Fruit fly (Drosophila melanogaster) whole organism, embryonic: ENCODE results near the gene Lamtor4.
A peak's percentile ranks its signal among the peaks of the same experiment; 100 is the strongest.

ENCODE experiments used
- BtbVII ChIP-seq: fragments of 200-800 bp; sonication (Bioruptor generic); optimal IDR thresholded peaks from 3 replicates; lab custom pipeline; 2017; ENCODE audit warnings: missing biosample characterization, mild to moderate bottlenecking, missing genetic modification characterization
- CG10147 ChIP-seq: fragments of 200-800 bp; sonication (Bioruptor generic); optimal IDR thresholded peaks from 2 replicates; lab custom pipeline; 2019; ENCODE audit warnings: missing biosample characterization, mild to moderate bottlenecking, missing genetic modification characterization, moderate library complexity
- CG12769 ChIP-seq: fragments of 200-800 bp; sonication (Bioruptor generic); optimal IDR thresholded peaks from 2 replicates; lab custom pipeline; 2019; ENCODE audit warnings: missing biosample characterization, mild to moderate bottlenecking, missing genetic modification characterization, moderate library complexity
- CG15269 ChIP-seq: fragments of 200-800 bp; sonication (Bioruptor generic); optimal IDR thresholded peaks from 2 replicates; lab custom pipeline; 2018; ENCODE audit warnings: missing biosample characterization, mild to moderate bottlenecking, missing genetic modification characterization, moderate library complexity
- CG15514 ChIP-seq: fragments of 200-800 bp; sonication (Bioruptor generic); optimal IDR thresholded peaks from 3 replicates; lab custom pipeline; 2017; ENCODE audit warnings: missing biosample characterization, missing genetic modification characterization, mild to moderate bottlenecking, moderate library complexity, missing genetic modification reagents
- CG16813 ChIP-seq: fragments of 200-800 bp; sonication (Bioruptor generic); IDR thresholded peaks from 3 replicates; pipeline ENCODE4 v1.3.6; 2022; ENCODE audit warnings: missing biosample characterization, missing genetic modification characterization; ENCODE audit not compliant: partially characterized antibody
- CG17328 ChIP-seq: fragments of 200-800 bp; sonication (Bioruptor generic); IDR thresholded peaks from 2 replicates; pipeline ENCODE4 v1.3.6; 2022; ENCODE audit warnings: missing biosample characterization, missing genetic modification characterization
- CG1832 ChIP-seq: fragments of 200-800 bp; sonication (Bioruptor generic); optimal IDR thresholded peaks from 2 replicates; lab custom pipeline; 2017; ENCODE audit warnings: missing biosample characterization, mild to moderate bottlenecking, missing genetic modification characterization, inconsistent platforms
- CG2889 ChIP-seq: fragments of 200-800 bp; sonication (Bioruptor generic); IDR thresholded peaks from 3 replicates; pipeline ENCODE4 v1.3.6; 2022; ENCODE audit warnings: missing biosample characterization, missing genetic modification characterization
- CG32772 ChIP-seq: fragments of 200-800 bp; sonication (Bioruptor generic); IDR thresholded peaks from 2 replicates; pipeline ENCODE4 v1.3.6; 2022; ENCODE audit warnings: missing biosample characterization, missing genetic modification characterization
- CG3407 ChIP-seq: fragments of 200-800 bp; sonication (Bioruptor generic); optimal IDR thresholded peaks from 2 replicates; lab custom pipeline; 2018; ENCODE audit warnings: missing biosample characterization, mild to moderate bottlenecking, missing genetic modification characterization
- CG42726 ChIP-seq: fragments of 200-800 bp; sonication (Bioruptor generic); IDR thresholded peaks from 2 replicates; pipeline ENCODE4 v1.3.6; 2022; ENCODE audit warnings: missing biosample characterization, missing genetic modification characterization; ENCODE audit not compliant: partially characterized antibody
- CG4617 ChIP-seq: fragments of 200-800 bp; sonication (Bioruptor generic); optimal IDR thresholded peaks from 3 replicates; lab custom pipeline; 2016; ENCODE audit warnings: missing biosample characterization, missing genetic modification characterization, borderline replicate concordance
- CoRest ChIP-seq: fragments of 200-800 bp; sonication (Bioruptor generic); optimal IDR thresholded peaks from 3 replicates; lab custom pipeline; 2018; ENCODE audit warnings: missing biosample characterization, mild to moderate bottlenecking, missing genetic modification characterization, moderate library complexity
- Dip3 ChIP-seq: fragments of 200-800 bp; sonication (Bioruptor generic); optimal IDR thresholded peaks from 3 replicates; lab custom pipeline; 2016; ENCODE audit warnings: missing biosample characterization, missing genetic modification characterization
- Elba2 ChIP-seq: fragments of 200-800 bp; sonication (Bioruptor generic); optimal IDR thresholded peaks from 3 replicates; lab custom pipeline; 2016; ENCODE audit warnings: missing biosample characterization, missing genetic modification characterization
- Fer3 ChIP-seq: fragments of 200-800 bp; sonication (Bioruptor generic); optimal IDR thresholded peaks from 2 replicates; lab custom pipeline; 2018; ENCODE audit warnings: missing biosample characterization, mild to moderate bottlenecking, missing genetic modification characterization, moderate library complexity
- H15 ChIP-seq: fragments of 200-800 bp; sonication (Bioruptor generic); IDR thresholded peaks from 3 replicates; pipeline ENCODE4 v1.3.6; 2022; ENCODE audit warnings: missing biosample characterization, missing genetic modification characterization
- Hmr ChIP-seq: fragments of 200-800 bp; sonication (Bioruptor generic); optimal IDR thresholded peaks from 3 replicates; lab custom pipeline; 2017; ENCODE audit warnings: mild to moderate bottlenecking, missing biosample characterization, missing genetic modification reagents, missing genetic modification characterization
- Hmx ChIP-seq: fragments of 200-800 bp; sonication (Bioruptor generic); optimal IDR thresholded peaks from 2 replicates; lab custom pipeline; 2016; ENCODE audit warnings: missing biosample characterization, missing genetic modification characterization
- Jarid2 ChIP-seq: fragments of 200-800 bp; sonication (Bioruptor generic); optimal IDR thresholded peaks from 3 replicates; lab custom pipeline; 2017; ENCODE audit warnings: mild to moderate bottlenecking, missing biosample characterization, missing genetic modification reagents, missing genetic modification characterization
- MBD-R2 ChIP-seq: fragments of 200-800 bp; sonication (Bioruptor generic); IDR thresholded peaks from 2 replicates; pipeline ENCODE4 v1.3.6; 2022; ENCODE audit warnings: missing biosample characterization, missing genetic modification characterization
- MESR4 ChIP-seq: fragments of 200-800 bp; sonication (Bioruptor generic); optimal IDR thresholded peaks from 2 replicates; lab custom pipeline; 2018; ENCODE audit warnings: missing biosample characterization, mild to moderate bottlenecking, missing genetic modification characterization, moderate library complexity
- Meics ChIP-seq: fragments of 200-800 bp; sonication (Bioruptor generic); optimal IDR thresholded peaks from 2 replicates; lab custom pipeline; 2017; ENCODE audit warnings: missing biosample characterization, mild to moderate bottlenecking, missing genetic modification characterization
- Mes4 ChIP-seq: fragments of 200-800 bp; sonication (Bioruptor generic); optimal IDR thresholded peaks from 2 replicates; lab custom pipeline; 2016; ENCODE audit warnings: missing biosample characterization, missing genetic modification characterization
- Myb ChIP-seq: fragments of 200-800 bp; sonication (Bioruptor generic); optimal IDR thresholded peaks from 2 replicates; lab custom pipeline; 2016; ENCODE audit warnings: missing biosample characterization, missing genetic modification characterization
- Nf-YC ChIP-seq: fragments of 200-800 bp; optimal IDR thresholded peaks from 3 replicates; lab custom pipeline; 2019; ENCODE audit warnings: missing biosample characterization, mild to moderate bottlenecking, missing genetic modification characterization, moderate library complexity
- Oaz ChIP-seq: fragments of 200-800 bp; sonication (Bioruptor generic); IDR thresholded peaks from 2 replicates; pipeline ENCODE4 v1.3.6; 2022; ENCODE audit warnings: missing biosample characterization, missing genetic modification characterization
- Sin3A ChIP-seq: fragments of >200 bp; optimal IDR thresholded peaks from 2 replicates; lab custom pipeline; 2018
- Sox100B ChIP-seq: fragments of 200-800 bp; sonication (Bioruptor generic); optimal IDR thresholded peaks from 3 replicates; lab custom pipeline; 2018; ENCODE audit warnings: missing biosample characterization, mild to moderate bottlenecking, missing genetic modification characterization
- btn ChIP-seq: fragments of 200-800 bp; sonication (Bioruptor generic); optimal IDR thresholded peaks from 2 replicates; lab custom pipeline; 2016; ENCODE audit warnings: missing biosample characterization, missing genetic modification characterization
- corto ChIP-seq: fragments of 200-800 bp; sonication (Bioruptor generic); optimal IDR thresholded peaks from 2 replicates; lab custom pipeline; 2016; ENCODE audit warnings: missing biosample characterization, mild to moderate bottlenecking, missing genetic modification characterization, moderate library complexity
- crol ChIP-seq: fragments of 200-800 bp; sonication (Bioruptor generic); IDR thresholded peaks from 2 replicates; pipeline ENCODE4 v1.3.6; 2022; ENCODE audit warnings: missing biosample characterization, missing genetic modification characterization
- emc ChIP-seq: fragments of 200-800 bp; sonication (Bioruptor generic); optimal IDR thresholded peaks from 2 replicates; lab custom pipeline; 2016; ENCODE audit warnings: missing biosample characterization, missing genetic modification characterization
- hkb ChIP-seq, 2 experiments: fragments of 200-800 bp in 1 of 2; fragments of >200 bp in 1 of 2; sonication (Bioruptor generic) in 1 of 2; IDR thresholded peaks in 1 of 2; optimal IDR thresholded peaks in 1 of 2; 2 replicates each; pipeline versions ENCODE4 v1.3.6 to Lab custom; 2017 to 2022; ENCODE audit warnings: missing biosample characterization in 1 of 2, missing genetic modification characterization in 1 of 2
- kah ChIP-seq: fragments of 200-800 bp; sonication (Bioruptor generic); optimal IDR thresholded peaks from 2 replicates; lab custom pipeline; 2018; ENCODE audit warnings: missing biosample characterization, mild to moderate bottlenecking, missing genetic modification characterization
- mam ChIP-seq: fragments of 200-800 bp; sonication (Bioruptor generic); optimal IDR thresholded peaks from 3 replicates; lab custom pipeline; 2016; ENCODE audit warnings: missing biosample characterization, missing genetic modification characterization
- mld ChIP-seq: fragments of 200-800 bp; sonication (Bioruptor generic); IDR thresholded peaks from 3 replicates; pipeline ENCODE4 v1.3.6; 2022; ENCODE audit warnings: missing biosample characterization, missing genetic modification characterization; ENCODE audit not compliant: partially characterized antibody
- nom ChIP-seq: fragments of 200-800 bp; sonication (Bioruptor generic); optimal IDR thresholded peaks from 2 replicates; lab custom pipeline; 2017; ENCODE audit warnings: missing biosample characterization, missing genetic modification characterization, mild to moderate bottlenecking, moderate library complexity, missing genetic modification reagents
- rib ChIP-seq: fragments of 200-800 bp; sonication (Bioruptor generic); IDR thresholded peaks from 2 replicates; pipeline ENCODE4 v1.3.6; 2022; ENCODE audit warnings: missing biosample characterization, missing genetic modification characterization
- run ChIP-seq: fragments of 200-800 bp; sonication (Bioruptor generic); optimal IDR thresholded peaks from 3 replicates; lab custom pipeline; 2018; ENCODE audit warnings: missing biosample characterization, mild to moderate bottlenecking, missing genetic modification characterization
- slp2 ChIP-seq: fragments of 200-800 bp; sonication (Bioruptor generic); optimal IDR thresholded peaks from 2 replicates; lab custom pipeline; 2016; ENCODE audit warnings: missing biosample characterization, missing genetic modification characterization
- sna ChIP-seq: fragments of 200-800 bp; sonication (Bioruptor generic); IDR thresholded peaks from 2 replicates; pipeline ENCODE4 v1.3.6; 2022; ENCODE audit warnings: missing biosample characterization, missing genetic modification characterization; ENCODE audit not compliant: partially characterized antibody
- sob ChIP-seq: fragments of 200-800 bp; sonication (Bioruptor generic); IDR thresholded peaks from 2 replicates; pipeline ENCODE4 v1.3.6; 2022; ENCODE audit warnings: missing biosample characterization, missing genetic modification characterization
- sr ChIP-seq: fragments of 200-800 bp; sonication (Bioruptor generic); IDR thresholded peaks from 3 replicates; pipeline ENCODE4 v1.3.6; 2022; ENCODE audit warnings: missing biosample characterization, missing genetic modification characterization
- ssp ChIP-seq: fragments of 200-800 bp; sonication (Bioruptor generic); IDR thresholded peaks from 2 replicates; pipeline ENCODE4 v1.3.6; 2022; ENCODE audit warnings: missing biosample characterization, missing genetic modification characterization
- tup ChIP-seq: fragments of 200-800 bp; sonication (Bioruptor generic); optimal IDR thresholded peaks from 2 replicates; lab custom pipeline; 2016; ENCODE audit warnings: missing biosample characterization, mild to moderate bottlenecking, missing genetic modification characterization, moderate library complexity
- wor ChIP-seq: fragments of 200-800 bp; sonication (Bioruptor generic); IDR thresholded peaks from 2 replicates; pipeline ENCODE4 v1.3.6; 2022; ENCODE audit warnings: missing biosample characterization, missing genetic modification characterization
- zfh2 ChIP-seq: fragments of 200-800 bp; sonication (Bioruptor generic); optimal IDR thresholded peaks from 2 replicates; lab custom pipeline; 2016; ENCODE audit warnings: missing biosample characterization, missing genetic modification characterization

Gene Lamtor4

dm6 chr3L:3940075-3940819, 43.5 kb downstream of the Lamtor4 start, which contains the start of gene CG12766 (continued):
- TF ChIP-seq Hmx (GFP tag; lab: Kevin White, UChicago) (no peak), Myb (GFP tag; lab: Kevin White, UChicago) (no peak), rib (GFP tag; lab: Robert Waterston, UW) (no peak), Oaz (GFP tag; lab: Robert Waterston, UW) (no peak), CG16813 (no peak), Elba2 (GFP tag; lab: Kevin White, UChicago) (no peak), Sox100B (no peak), btn (GFP tag; lab: Kevin White, UChicago) (no peak), Mes4 (GFP tag; lab: Kevin White, UChicago) (no peak), hkb (optimal IDR thresholded peaks at IDR 0.05; lab: Kevin White, UChicago) (no peak), hkb (GFP tag; IDR thresholded peaks at IDR 0.05; lab: Robert Waterston, UW) (peak; percentile 46), wor (no peak), CG17328 (GFP tag; lab: Robert Waterston, UW) (no peak), Meics (peak; percentile 16), mld (GFP tag; lab: Robert Waterston, UW) (no peak), CoRest (tag; lab: Kevin White, UChicago) (no peak), mam (GFP tag; lab: Kevin White, UChicago) (no peak), CG12769 (tag; lab: Kevin White, UChicago) (no peak), CG2889 (GFP tag; lab: Robert Waterston, UW) (no peak), Fer3 (tag; lab: Kevin White, UChicago) (peak; percentile 40), Sin3A (lab: Kevin White, UChicago) (no peak), CG42726 (GFP tag; lab: Robert Waterston, UW) (no peak), sna (GFP tag; lab: Robert Waterston, UW) (peak; percentile 62), H15 (GFP tag; lab: Robert Waterston, UW) (no peak), CG10147 (GFP tag; lab: Kevin White, UChicago) (peak; percentile 11), CG1832 (GFP tag; lab: Kevin White, UChicago) (no peak), CG32772 (GFP tag; lab: Robert Waterston, UW) (no peak), slp2 (GFP tag; lab: Kevin White, UChicago) (no peak), sr (GFP tag; lab: Robert Waterston, UW) (no peak), Hmr (GFP tag; lab: Kevin White, UChicago) (peak; percentile 5), zfh2 (GFP tag; lab: Kevin White, UChicago) (no peak), ssp (GFP tag; lab: Robert Waterston, UW) (no peak), tup (no peak), emc (GFP tag; lab: Kevin White, UChicago) (no peak), sob (no peak), Dip3 (GFP tag; lab: Kevin White, UChicago) (no peak), CG3407 (no peak), CG4617 (no peak), CG15269 (tag; lab: Kevin White, UChicago) (peak; percentile 36), run (tag; lab: Kevin White, UChicago) (no peak), kah (GFP tag; lab: Kevin White, UChicago) (no peak), CG15514 (GFP tag; lab: Kevin White, UChicago) (no peak), nom (no peak), MBD-R2 (GFP tag; lab: Robert Waterston, UW) (peak; percentile 23; the same call in 1 of the 2 replicates), corto (GFP tag; lab: Kevin White, UChicago) (no peak), Jarid2 (GFP tag; lab: Kevin White, UChicago) (no peak), BtbVII (GFP tag; lab: Kevin White, UChicago) (no peak), MESR4 (no peak), Nf-YC (no peak), crol (no peak)
